Fruit fly (Drosophila melanogaster) whole organism, embryonic: ENCODE results near the gene CG6356.

ENCODE experiments used
- Atf6 ChIP-seq: fragments of 200-800 bp; sonication (Bioruptor generic); IDR thresholded peaks from 2 replicates; pipeline ENCODE4 v1.3.6; 2022; ENCODE audit warnings: missing biosample characterization, missing genetic modification characterization
- BEAF-32 ChIP-seq: fragments of 200-800 bp; sonication (Bioruptor generic); optimal IDR thresholded peaks from 3 replicates; lab custom pipeline; 2017; ENCODE audit warnings: missing biosample characterization, missing genetic modification characterization, mild to moderate bottlenecking, moderate library complexity, missing genetic modification reagents
- CG10267 ChIP-seq: fragments of 200-800 bp; sonication (Bioruptor generic); optimal IDR thresholded peaks from 2 replicates; lab custom pipeline; 2018; ENCODE audit warnings: missing biosample characterization, mild to moderate bottlenecking, missing genetic modification characterization, moderate library complexity
- CG10431 ChIP-seq: fragments of 200-800 bp; sonication (Bioruptor generic); optimal IDR thresholded peaks from 3 replicates; lab custom pipeline; 2018; ENCODE audit warnings: missing biosample characterization, mild to moderate bottlenecking, missing genetic modification characterization
- CG10543 ChIP-seq: fragments of 200-800 bp; sonication (Bioruptor generic); optimal IDR thresholded peaks from 3 replicates; lab custom pipeline; 2017; ENCODE audit warnings: missing biosample characterization, mild to moderate bottlenecking, missing genetic modification characterization, moderate library complexity
- CG10565 ChIP-seq: fragments of 200-800 bp; sonication (Bioruptor generic); optimal IDR thresholded peaks from 3 replicates; lab custom pipeline; 2016; ENCODE audit warnings: missing biosample characterization, mild to moderate bottlenecking, missing genetic modification characterization
- CG12155 ChIP-seq: fragments of 200-800 bp; sonication (Bioruptor generic); optimal IDR thresholded peaks from 3 replicates; lab custom pipeline; 2016; ENCODE audit warnings: missing biosample characterization, missing genetic modification characterization
- CG1233 ChIP-seq: fragments of 200-800 bp; sonication (Bioruptor generic); optimal IDR thresholded peaks from 4 replicates; lab custom pipeline; 2018; ENCODE audit warnings: missing biosample characterization, mild to moderate bottlenecking, missing genetic modification characterization
- CG12659 ChIP-seq: fragments of 200-800 bp; sonication (Bioruptor generic); optimal IDR thresholded peaks from 3 replicates; lab custom pipeline; 2017; ENCODE audit warnings: mild to moderate bottlenecking, missing biosample characterization, missing genetic modification reagents, missing genetic modification characterization
- CG14965 ChIP-seq: fragments of 200-800 bp; sonication (Bioruptor generic); optimal IDR thresholded peaks from 2 replicates; lab custom pipeline; 2016; ENCODE audit warnings: missing biosample characterization, missing genetic modification characterization, borderline replicate concordance
- CG1529 ChIP-seq: fragments of 200-800 bp; sonication (Bioruptor generic); optimal IDR thresholded peaks from 3 replicates; lab custom pipeline; 2018; ENCODE audit warnings: missing biosample characterization, missing genetic modification characterization
- CG17328 ChIP-seq: fragments of 200-800 bp; sonication (Bioruptor generic); IDR thresholded peaks from 2 replicates; pipeline ENCODE4 v1.3.6; 2022; ENCODE audit warnings: missing biosample characterization, missing genetic modification characterization
- CG1792 ChIP-seq: fragments of 200-800 bp; sonication (Bioruptor generic); optimal IDR thresholded peaks from 2 replicates; lab custom pipeline; 2016; ENCODE audit warnings: missing biosample characterization, missing genetic modification characterization
- CG2120 ChIP-seq: fragments of 200-800 bp; sonication (Bioruptor generic); optimal IDR thresholded peaks from 3 replicates; lab custom pipeline; 2016; ENCODE audit warnings: missing biosample characterization, missing genetic modification characterization
- CG2202 ChIP-seq: fragments of 200-800 bp; sonication (Bioruptor generic); optimal IDR thresholded peaks from 2 replicates; lab custom pipeline; 2018; ENCODE audit warnings: missing biosample characterization, mild to moderate bottlenecking, missing genetic modification characterization
- CG3065 ChIP-seq: fragments of 200-800 bp; sonication (Bioruptor generic); optimal IDR thresholded peaks from 2 replicates; lab custom pipeline; 2016; ENCODE audit warnings: missing biosample characterization, missing genetic modification characterization
- CG4360 ChIP-seq: fragments of 200-800 bp; sonication (Bioruptor generic); IDR thresholded peaks from 2 replicates; pipeline ENCODE4 v1.3.6; 2022; ENCODE audit warnings: missing biosample characterization, missing genetic modification characterization
- CG6254 ChIP-seq: fragments of 200-800 bp; sonication (Bioruptor generic); optimal IDR thresholded peaks from 3 replicates; lab custom pipeline; 2017; ENCODE audit warnings: mild to moderate bottlenecking, missing biosample characterization, missing genetic modification reagents, missing genetic modification characterization
- CG6654 ChIP-seq: fragments of 200-800 bp; sonication (Bioruptor generic); optimal IDR thresholded peaks from 2 replicates; lab custom pipeline; 2017; ENCODE audit warnings: missing biosample characterization, mild to moderate bottlenecking, missing genetic modification characterization
- CG7987 ChIP-seq: fragments of 200-800 bp; sonication (Bioruptor generic); optimal IDR thresholded peaks from 2 replicates; lab custom pipeline; 2018; ENCODE audit warnings: missing biosample characterization, mild to moderate bottlenecking, missing genetic modification characterization, moderate library complexity
- CG9215 ChIP-seq: fragments of 200-800 bp; sonication (Bioruptor generic); IDR thresholded peaks from 2 replicates; pipeline ENCODE4 v1.3.6; 2022; ENCODE audit warnings: missing biosample characterization, missing genetic modification characterization
- CG9817 ChIP-seq: fragments of 200-800 bp; sonication (Bioruptor generic); optimal IDR thresholded peaks from 2 replicates; lab custom pipeline; 2018; ENCODE audit warnings: missing biosample characterization, mild to moderate bottlenecking, missing genetic modification characterization, moderate library complexity
- CoRest ChIP-seq: fragments of 200-800 bp; sonication (Bioruptor generic); optimal IDR thresholded peaks from 3 replicates; lab custom pipeline; 2018; ENCODE audit warnings: missing biosample characterization, mild to moderate bottlenecking, missing genetic modification characterization, moderate library complexity
- Dfd ChIP-seq, 2 experiments: fragments of >200 bp; optimal IDR thresholded peaks; 2 replicates each; lab custom pipeline; 2017; ENCODE audit warnings: missing biosample characterization in 2 of 2, missing genetic modification characterization in 2 of 2
- Dp ChIP-seq: fragments of 200-800 bp; sonication (Bioruptor generic); optimal IDR thresholded peaks from 2 replicates; lab custom pipeline; 2018; ENCODE audit warnings: missing biosample characterization, mild to moderate bottlenecking, missing genetic modification characterization, moderate library complexity
- Hand ChIP-seq: fragments of 200-800 bp; sonication (Bioruptor generic); optimal IDR thresholded peaks from 2 replicates; lab custom pipeline; 2017; ENCODE audit warnings: mild to moderate bottlenecking, missing biosample characterization, missing genetic modification reagents, missing genetic modification characterization
- HmgZ ChIP-seq: fragments of 200-800 bp; sonication (Bioruptor generic); optimal IDR thresholded peaks from 2 replicates; lab custom pipeline; 2018; ENCODE audit warnings: missing biosample characterization, mild to moderate bottlenecking, missing genetic modification characterization
- Hmx ChIP-seq: fragments of 200-800 bp; sonication (Bioruptor generic); optimal IDR thresholded peaks from 2 replicates; lab custom pipeline; 2016; ENCODE audit warnings: missing biosample characterization, missing genetic modification characterization
- Hr39 ChIP-seq: fragments of >200 bp; optimal IDR thresholded peaks from 2 replicates; lab custom pipeline; 2017
- Optix ChIP-seq: fragments of 200-800 bp; sonication (Bioruptor generic); IDR thresholded peaks from 3 replicates; pipeline ENCODE4 v1.3.6; 2022; ENCODE audit warnings: missing biosample characterization, missing genetic modification characterization
- Pdp1 ChIP-seq, 2 experiments: fragments of 200-800 bp; sonication (Bioruptor generic); optimal IDR thresholded peaks; 3 replicates each; lab custom pipeline; 2016; ENCODE audit warnings: missing biosample characterization in 2 of 2, missing genetic modification characterization in 2 of 2, mild to moderate bottlenecking in 1 of 2, moderate library complexity in 1 of 2
- Sox102F ChIP-seq: fragments of 200-800 bp; sonication (Bioruptor generic); optimal IDR thresholded peaks from 2 replicates; lab custom pipeline; 2018; ENCODE audit warnings: missing biosample characterization, mild to moderate bottlenecking, missing genetic modification characterization, moderate library complexity
- Vsx1 ChIP-seq: fragments of 200-800 bp; sonication (Bioruptor generic); optimal IDR thresholded peaks from 2 replicates; lab custom pipeline; 2017; ENCODE audit warnings: missing biosample characterization, mild to moderate bottlenecking, missing genetic modification characterization, missing genetic modification reagents
- Xbp1 ChIP-seq: fragments of 200-800 bp; sonication (Bioruptor generic); optimal IDR thresholded peaks from 3 replicates; lab custom pipeline; 2016; ENCODE audit warnings: missing biosample characterization, mild to moderate bottlenecking, missing genetic modification characterization
- ab ChIP-seq: fragments of 200-800 bp; sonication (Bioruptor generic); optimal IDR thresholded peaks from 2 replicates; lab custom pipeline; 2016; ENCODE audit warnings: missing biosample characterization, missing genetic modification characterization
- crp ChIP-seq, 2 experiments: fragments of 200-800 bp; sonication (Bioruptor generic); optimal IDR thresholded peaks; 2 replicates in 1 of 2; 3 replicates in 1 of 2; lab custom pipeline; 2017; ENCODE audit warnings: missing biosample characterization in 2 of 2, missing genetic modification characterization in 2 of 2, mild to moderate bottlenecking in 1 of 2, moderate library complexity in 1 of 2
- cwo ChIP-seq: fragments of 200-800 bp; sonication (Bioruptor generic); optimal IDR thresholded peaks from 3 replicates; lab custom pipeline; 2017; ENCODE audit warnings: missing biosample characterization, missing genetic modification characterization, mild to moderate bottlenecking, moderate library complexity, missing genetic modification reagents
- dpn ChIP-seq, 2 experiments: fragments of 200-800 bp; sonication (Bioruptor generic); optimal IDR thresholded peaks; 3 replicates each; lab custom pipeline; 2016; ENCODE audit warnings: missing biosample characterization in 2 of 2, missing genetic modification characterization in 2 of 2
- en ChIP-seq: fragments of 200-800 bp; sonication (Bioruptor generic); optimal IDR thresholded peaks from 2 replicates; lab custom pipeline; 2016; ENCODE audit warnings: missing biosample characterization, missing genetic modification characterization
- fd64A ChIP-seq: fragments of 200-800 bp; sonication (Bioruptor generic); optimal IDR thresholded peaks from 3 replicates; lab custom pipeline; 2018; ENCODE audit warnings: missing biosample characterization, mild to moderate bottlenecking, missing genetic modification characterization
- fru ChIP-seq: fragments of >200 bp; optimal IDR thresholded peaks from 2 replicates; lab custom pipeline; 2017
- gce ChIP-seq: fragments of 200-800 bp; sonication (Bioruptor generic); IDR thresholded peaks from 3 replicates; pipeline ENCODE4 v1.3.6; 2022; ENCODE audit warnings: missing biosample characterization, missing genetic modification characterization
- gem ChIP-seq: fragments of 200-800 bp; sonication (Bioruptor generic); optimal IDR thresholded peaks from 2 replicates; lab custom pipeline; 2019; ENCODE audit warnings: missing biosample characterization, mild to moderate bottlenecking, missing genetic modification characterization, moderate library complexity
- grn ChIP-seq: fragments of 200-800 bp; sonication (Bioruptor generic); optimal IDR thresholded peaks from 3 replicates; lab custom pipeline; 2017; ENCODE audit warnings: missing biosample characterization, missing genetic modification characterization
- kni ChIP-seq: fragments of 200-800 bp; sonication (Bioruptor generic); optimal IDR thresholded peaks from 3 replicates; lab custom pipeline; 2017; ENCODE audit warnings: mild to moderate bottlenecking, missing biosample characterization, missing genetic modification reagents, missing genetic modification characterization
- luna ChIP-seq: fragments of 200-800 bp; sonication (Bioruptor generic); optimal IDR thresholded peaks from 2 replicates; lab custom pipeline; 2016; ENCODE audit warnings: missing biosample characterization, missing genetic modification characterization
- nerfin-1 ChIP-seq: fragments of 200-800 bp; sonication (Bioruptor generic); optimal IDR thresholded peaks from 3 replicates; lab custom pipeline; 2019; ENCODE audit warnings: missing biosample characterization, mild to moderate bottlenecking, missing genetic modification characterization, moderate library complexity
- sima ChIP-seq: fragments of 200-800 bp; sonication (Bioruptor generic); optimal IDR thresholded peaks from 2 replicates; lab custom pipeline; 2016; ENCODE audit warnings: missing biosample characterization, missing genetic modification characterization
- stc ChIP-seq: fragments of 200-800 bp; sonication (Bioruptor generic); IDR thresholded peaks from 2 replicates; pipeline ENCODE4 v1.3.6; 2022; ENCODE audit warnings: missing biosample characterization, missing genetic modification characterization

CG6356 gene

dm6 chr3R:24289768-24290349 lies 6.1 kb downstream of the CG6356 start, which contains the start of the genes CG34290 and Uck (continued):
- TF ChIP-seq gce (GFP tag; lab: Robert Waterston, UW), result peak; percentile 78
- no peak for TF ChIP-seq Hr39 (lab: Kevin White, UChicago)
- peak; percentile 61 for TF ChIP-seq CG2120 (GFP tag; lab: Kevin White, UChicago)
- TF ChIP-seq CG17328 (GFP tag; lab: Robert Waterston, UW), result peak; percentile 70; the same call in 1 of the 2 replicates
- TF ChIP-seq CG1792 (GFP tag; lab: Kevin White, UChicago), result peak; percentile 24
- no peak for TF ChIP-seq CG10565 (GFP tag; lab: Kevin White, UChicago)
- peak; percentile 56 to 74 for TF ChIP-seq dpn (GFP tag; optimal IDR thresholded peaks at IDR 0.05; lab: Kevin White, UChicago)
- peak; percentile 23 for TF ChIP-seq cwo (GFP tag; lab: Kevin White, UChicago)
- peak; percentile 96 for TF ChIP-seq CG7987 (GFP tag; lab: Kevin White, UChicago)
- peak; percentile 76 for TF ChIP-seq fd64A (GFP tag; lab: Kevin White, UChicago)
- TF ChIP-seq CG14965 (GFP tag; lab: Kevin White, UChicago), result no peak
- TF ChIP-seq CoRest (tag; lab: Kevin White, UChicago), result peak; percentile 87
- peak; percentile 60 for TF ChIP-seq CG10431 (GFP tag; lab: Kevin White, UChicago)
- TF ChIP-seq CG1529 (GFP tag; lab: Kevin White, UChicago), result peak; percentile 52
- TF ChIP-seq nerfin-1 (tag; lab: Kevin White, UChicago), result peak; percentile 81
- TF ChIP-seq kni (GFP tag; lab: Kevin White, UChicago), result peak; percentile 75
- peak; percentile 87 for TF ChIP-seq BEAF-32 (GFP tag; lab: Kevin White, UChicago)
- TF ChIP-seq HmgZ (tag; lab: Kevin White, UChicago), result peak; percentile 91
- TF ChIP-seq sima (GFP tag; lab: Kevin White, UChicago), result peak; percentile 43
- 0 out of 2 replicates have a peak, but pooled peaks have one; percentile 18 for TF ChIP-seq CG4360 (GFP tag; lab: Robert Waterston, UW)
- no peak for TF ChIP-seq fru
- TF ChIP-seq Hand (GFP tag; lab: Kevin White, UChicago), result peak; percentile 59
- peak; percentile 16 for TF ChIP-seq CG3065
- peak; percentile 38 for TF ChIP-seq Sox102F
- TF ChIP-seq Dp (GFP tag; lab: Kevin White, UChicago), result peak; percentile 63
- peak; percentile 97 for TF ChIP-seq Vsx1 (GFP tag; lab: Kevin White, UChicago)
- peak; percentile 36 for TF ChIP-seq CG12155 (GFP tag; lab: Kevin White, UChicago)
- TF ChIP-seq CG10543 (GFP tag; lab: Kevin White, UChicago), result peak; percentile 87
- TF ChIP-seq Dfd (GFP tag; optimal IDR thresholded peaks at IDR 0.05; lab: Kevin White, UChicago), result no peak
- TF ChIP-seq Atf6 (GFP tag; lab: Robert Waterston, UW), result peak; percentile 65
- TF ChIP-seq ab (GFP tag; lab: Kevin White, UChicago), result no peak
- peak; percentile 66; the same call in 1 of the 2 replicates for TF ChIP-seq stc (GFP tag; lab: Robert Waterston, UW)
- peak; percentile 61 to 95 for TF ChIP-seq crp (GFP tag; optimal IDR thresholded peaks at IDR 0.05; lab: Kevin White, UChicago)
- TF ChIP-seq Optix (GFP tag; lab: Robert Waterston, UW), result peak; percentile 53; the same call in 1 of the 3 replicates
- peak; percentile 44 for TF ChIP-seq luna (GFP tag; lab: Kevin White, UChicago)
- peak; percentile 68 for TF ChIP-seq CG9817 (tag; lab: Kevin White, UChicago)
- TF ChIP-seq gem (tag; lab: Kevin White, UChicago), result peak; percentile 45
- peak; percentile 71 for TF ChIP-seq CG10267
- peak; percentile 54 for TF ChIP-seq grn (GFP tag; lab: Kevin White, UChicago)
- no peak for TF ChIP-seq CG9215 (GFP tag; lab: Robert Waterston, UW)
- TF ChIP-seq CG2202 (tag; lab: Kevin White, UChicago), result peak; percentile 48
- peak in 1 of 2 experiments; percentile 76 for TF ChIP-seq Pdp1 (GFP tag; optimal IDR thresholded peaks at IDR 0.05; lab: Kevin White, UChicago)
- TF ChIP-seq Hmx (GFP tag; lab: Kevin White, UChicago), result peak; percentile 4
- peak; percentile 92 for TF ChIP-seq CG1233 (GFP tag; lab: Kevin White, UChicago)
- TF ChIP-seq en (GFP tag; lab: Kevin White, UChicago), result peak; percentile 60
- TF ChIP-seq CG6654 (GFP tag; lab: Kevin White, UChicago), result peak; percentile 53
- peak; percentile 91 for TF ChIP-seq CG12659
- TF ChIP-seq CG6254, result peak; percentile 41
- TF ChIP-seq Xbp1 (GFP tag; lab: Kevin White, UChicago), result peak; percentile 76
